Worm (Caenorhabditis elegans) whole organism, mixed stage, embryonic: Measurements from ENCODE around the gene ttll-15.
A peak's percentile ranks its signal among the peaks of the same experiment; 100 is the strongest.

Experiments used
- M03D4.4 ChIP-seq: sonication (generic microtip); optimal IDR thresholded peaks from 2 replicates; lab custom pipeline; 2017; ENCODE audit warnings: mild to moderate bottlenecking, missing genetic modification characterization, missing compliant biosample characterization
- bed-3 ChIP-seq: fragments of 200-800 bp; sonication (Bioruptor generic); optimal IDR thresholded peaks from 3 replicates; lab custom pipeline; 2018; ENCODE audit warnings: mild to moderate bottlenecking, missing genetic modification characterization, moderate library complexity, missing compliant biosample characterization
- blmp-1 ChIP-seq: fragments of 150-350 bp; optimal IDR thresholded peaks from 2 replicates; lab custom pipeline; 2014; ENCODE audit warnings: missing biosample characterization, missing genetic modification characterization
- ceh-39 ChIP-seq: fragments of 150-350 bp; optimal IDR thresholded peaks from 2 replicates; lab custom pipeline; 2014; ENCODE audit warnings: missing biosample characterization, missing genetic modification characterization
- ceh-43 ChIP-seq: fragments of 200-800 bp; sonication (Bioruptor generic); optimal IDR thresholded peaks from 2 replicates; lab custom pipeline; 2018; ENCODE audit warnings: mild to moderate bottlenecking, missing genetic modification characterization, moderate library complexity, missing compliant biosample characterization
- ceh-83 ChIP-seq: fragments of 200-800 bp; sonication (Bioruptor generic); optimal IDR thresholded peaks from 2 replicates; lab custom pipeline; 2018; ENCODE audit warnings: mild to moderate bottlenecking, missing genetic modification characterization, missing compliant biosample characterization
- ces-1 ChIP-seq: fragments of 150-350 bp; optimal IDR thresholded peaks from 2 replicates; lab custom pipeline; 2014; ENCODE audit warnings: missing biosample characterization, missing genetic modification reagents, missing genetic modification characterization
- cnd-1 ChIP-seq: fragments of 200-800 bp; sonication (Bioruptor generic); optimal IDR thresholded peaks from 2 replicates; lab custom pipeline; 2018; ENCODE audit warnings: mild to moderate bottlenecking, missing genetic modification characterization, missing compliant biosample characterization
- drap-1 ChIP-seq: fragments of 200-800 bp; sonication (Bioruptor generic); optimal IDR thresholded peaks from 3 replicates; lab custom pipeline; 2018; ENCODE audit warnings: mild to moderate bottlenecking, missing genetic modification characterization, missing compliant biosample characterization
- elt-1 ChIP-seq: sonication (generic microtip); optimal IDR thresholded peaks from 2 replicates; lab custom pipeline; 2017; ENCODE audit warnings: missing genetic modification characterization, mild to moderate bottlenecking, missing compliant biosample characterization, antibody characterized with exemption, moderate library complexity, borderline replicate concordance; ENCODE audit not compliant: insufficient read depth
- elt-3 ChIP-seq: fragments of 150-350 bp; optimal IDR thresholded peaks from 2 replicates; lab custom pipeline; 2014; ENCODE audit warnings: missing biosample characterization, missing genetic modification characterization
- flh-1 ChIP-seq: fragments of 200-800 bp; sonication (Bioruptor generic); optimal IDR thresholded peaks from 2 replicates; lab custom pipeline; 2018; ENCODE audit warnings: mild to moderate bottlenecking, missing genetic modification characterization, moderate library complexity, missing compliant biosample characterization
- ham-2 ChIP-seq: fragments of 200-800 bp; sonication (Bioruptor generic); optimal IDR thresholded peaks from 2 replicates; lab custom pipeline; 2018; ENCODE audit warnings: mild to moderate bottlenecking, missing genetic modification characterization, missing compliant biosample characterization
- hlh-1 ChIP-seq: fragments of 150-350 bp; optimal IDR thresholded peaks from 2 replicates; lab custom pipeline; 2014; ENCODE audit warnings: missing biosample characterization, missing genetic modification reagents, missing genetic modification characterization
- lin-13 ChIP-seq: fragments of 150-350 bp; optimal IDR thresholded peaks from 2 replicates; lab custom pipeline; 2014; ENCODE audit warnings: missing biosample characterization, missing genetic modification characterization
- lin-32 ChIP-seq: fragments of 200-800 bp; sonication (Bioruptor generic); optimal IDR thresholded peaks from 2 replicates; lab custom pipeline; 2018; ENCODE audit warnings: mild to moderate bottlenecking, missing genetic modification characterization, missing compliant biosample characterization
- lsy-2 ChIP-seq: fragments of 150-350 bp; optimal IDR thresholded peaks from 2 replicates; lab custom pipeline; 2014; ENCODE audit warnings: missing biosample characterization, missing genetic modification characterization
- mab-5 ChIP-seq: fragments of 150-350 bp; optimal IDR thresholded peaks from 2 replicates; lab custom pipeline; 2014; ENCODE audit warnings: missing biosample characterization, missing genetic modification characterization
- mep-1 ChIP-seq: fragments of 150-350 bp; optimal IDR thresholded peaks from 2 replicates; lab custom pipeline; 2017; ENCODE audit warnings: missing biosample characterization, missing genetic modification reagents, missing genetic modification characterization, inconsistent platforms
- mls-2 ChIP-seq: sonication (generic microtip); optimal IDR thresholded peaks from 2 replicates; lab custom pipeline; 2016; ENCODE audit warnings: mild to moderate bottlenecking, missing genetic modification characterization, moderate library complexity, missing compliant biosample characterization
- nhr-2 ChIP-seq: fragments of 150-350 bp; optimal IDR thresholded peaks from 2 replicates; lab custom pipeline; 2014; ENCODE audit warnings: missing biosample characterization, missing genetic modification characterization
- nhr-237 ChIP-seq: fragments of 150-350 bp; optimal IDR thresholded peaks from 2 replicates; lab custom pipeline; 2014; ENCODE audit warnings: missing biosample characterization, missing genetic modification characterization
- nhr-76 ChIP-seq: sonication (generic microtip); optimal IDR thresholded peaks from 2 replicates; lab custom pipeline; 2017; ENCODE audit warnings: missing biosample characterization, missing genetic modification characterization
- pha-4 ChIP-seq: fragments of 150-350 bp; optimal IDR thresholded peaks from 2 replicates; lab custom pipeline; 2018; ENCODE audit warnings: missing biosample characterization, missing genetic modification reagents, missing genetic modification characterization
- snpc-4 ChIP-seq: fragments of 150-350 bp; optimal IDR thresholded peaks from 2 replicates; lab custom pipeline; 2014; ENCODE audit warnings: missing biosample characterization, missing genetic modification characterization
- sptf-1 ChIP-seq: sonication (generic microtip); optimal IDR thresholded peaks from 2 replicates; lab custom pipeline; 2017; ENCODE audit warnings: mild to moderate bottlenecking, missing genetic modification characterization, moderate library complexity, missing compliant biosample characterization
- tbx-8 ChIP-seq: fragments of 200-800 bp; sonication (Bioruptor generic); optimal IDR thresholded peaks from 2 replicates; lab custom pipeline; 2018; ENCODE audit warnings: mild to moderate bottlenecking, missing genetic modification characterization, moderate library complexity, missing compliant biosample characterization
- unc-120 ChIP-seq: sonication (generic microtip); optimal IDR thresholded peaks from 2 replicates; lab custom pipeline; 2017; ENCODE audit warnings: missing genetic modification characterization, missing compliant biosample characterization; ENCODE audit not compliant: poor library complexity, severe bottlenecking
- unc-62 ChIP-seq: fragments of 150-350 bp; optimal IDR thresholded peaks from 2 replicates; lab custom pipeline; 2014; ENCODE audit warnings: missing biosample characterization, missing genetic modification reagents, missing genetic modification characterization
- zip-8 ChIP-seq: fragments of 150-350 bp; optimal IDR thresholded peaks from 2 replicates; lab custom pipeline; 2014; ENCODE audit warnings: missing biosample characterization, missing genetic modification characterization
- ztf-11 ChIP-seq: fragments of 150-350 bp; optimal IDR thresholded peaks from 2 replicates; lab custom pipeline; 2014; ENCODE audit warnings: missing biosample characterization, missing genetic modification characterization

ttll-15 gene

DNA sequence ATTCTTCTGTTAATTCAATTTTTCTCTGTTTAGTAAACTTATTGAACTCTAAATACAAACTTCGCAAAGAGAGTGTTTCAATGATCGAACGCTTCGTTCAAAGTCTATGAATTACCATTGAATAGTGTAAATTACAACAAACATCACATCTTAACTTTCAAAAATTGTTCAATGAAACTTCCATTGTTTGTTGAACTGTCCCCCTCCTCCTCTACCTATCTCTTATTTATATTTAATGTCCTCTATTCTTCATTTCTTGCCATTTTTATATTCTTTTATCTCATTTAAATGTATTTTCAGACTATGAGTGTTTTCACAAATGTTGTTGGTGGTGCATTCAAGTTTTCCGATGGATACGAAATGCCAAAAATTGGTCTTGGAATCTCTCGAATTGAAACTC lies 19.1 kb upstream of the ttll-15 start, which contains the start of gene K07C5.2:
K07C5.2 (plus strand) TSS at position 301 of the 400 bp plus-strand sequence.
- TF ChIP-seq bed-3 (no peak), ceh-43 (no peak), hlh-1 (tag; lab: Kevin White, UChicago) (no peak), unc-62 (GFP tag; lab: Kevin White, UChicago) (no peak), zip-8 (tag; lab: Kevin White, UChicago) (no peak), sptf-1 (no peak), blmp-1 (tag; lab: Kevin White, UChicago) (no peak), ztf-11 (tag; lab: Kevin White, UChicago) (no peak), ham-2 (GFP tag; lab: Kevin White, UChicago) (no peak), mab-5 (tag; lab: Kevin White, UChicago) (no peak), lin-13 (tag; lab: Kevin White, UChicago) (no peak), mep-1 (tag; lab: Kevin White, UChicago) (no peak)

DNA sequence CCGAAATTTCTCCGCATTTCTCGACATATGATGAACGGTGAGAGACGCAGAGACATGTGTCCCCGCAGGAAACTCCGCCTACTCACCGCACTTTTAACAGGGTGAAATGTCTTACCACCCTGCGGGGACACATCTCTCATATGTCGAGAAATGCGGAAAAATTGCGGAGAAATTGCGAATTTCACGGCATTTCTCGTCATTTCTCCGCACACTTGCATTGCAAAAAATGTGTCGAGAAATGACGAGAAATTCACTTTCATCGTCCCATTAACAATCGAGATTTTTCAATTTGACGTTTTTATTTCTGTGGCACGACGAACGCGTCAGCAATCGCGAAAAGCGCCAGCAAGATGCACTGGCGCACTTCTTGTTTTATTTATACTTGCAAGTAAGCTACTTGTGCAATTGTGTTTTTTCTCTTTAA lies 16.4 kb upstream of the ttll-15 start, which contains the start of gene K07C5.13:
K07C5.13 (plus strand) TSS at position 151 of the 424 bp plus-strand sequence.
- peak; percentile 46 for TF ChIP-seq sptf-1
- TF ChIP-seq drap-1: peak; percentile 33
- TF ChIP-seq cnd-1 (tag; lab: Kevin White, UChicago): peak; percentile 25
- TF ChIP-seq lin-13 (tag; lab: Kevin White, UChicago): peak; percentile 37

DNA sequence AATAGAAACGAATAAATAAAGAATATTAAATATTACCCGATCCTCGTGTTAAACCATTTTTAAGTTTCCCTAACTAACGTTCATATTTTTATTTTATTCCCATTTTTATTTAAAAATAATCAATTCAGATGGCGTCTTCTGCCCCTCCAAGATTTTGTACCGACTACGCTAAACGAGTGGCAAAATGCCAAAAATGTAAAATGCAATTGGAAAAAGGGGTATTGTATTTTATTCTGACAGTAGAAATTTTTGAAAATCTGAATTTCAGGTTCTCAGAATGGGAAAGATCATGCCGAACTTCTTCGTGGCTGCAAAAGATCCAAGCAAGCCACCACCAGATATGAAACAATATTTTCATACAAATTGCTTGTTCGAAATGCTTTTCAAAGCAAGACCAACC lies 15.4 kb upstream of the ttll-15 start, which contains the start of gene K07C5.3:
K07C5.3 (plus strand) TSS at position 129 of the 400 bp plus-strand sequence.
- no peak for TF ChIP-seq ceh-83
- no peak for TF ChIP-seq nhr-76 (tag; lab: Kevin White, UChicago)
- TF ChIP-seq zip-8 (tag; lab: Kevin White, UChicago): no peak
- TF ChIP-seq lsy-2: no peak
- no peak for TF ChIP-seq sptf-1
- no peak for TF ChIP-seq cnd-1 (tag; lab: Kevin White, UChicago)
- TF ChIP-seq tbx-8 (GFP tag; lab: Kevin White, UChicago): no peak

DNA sequence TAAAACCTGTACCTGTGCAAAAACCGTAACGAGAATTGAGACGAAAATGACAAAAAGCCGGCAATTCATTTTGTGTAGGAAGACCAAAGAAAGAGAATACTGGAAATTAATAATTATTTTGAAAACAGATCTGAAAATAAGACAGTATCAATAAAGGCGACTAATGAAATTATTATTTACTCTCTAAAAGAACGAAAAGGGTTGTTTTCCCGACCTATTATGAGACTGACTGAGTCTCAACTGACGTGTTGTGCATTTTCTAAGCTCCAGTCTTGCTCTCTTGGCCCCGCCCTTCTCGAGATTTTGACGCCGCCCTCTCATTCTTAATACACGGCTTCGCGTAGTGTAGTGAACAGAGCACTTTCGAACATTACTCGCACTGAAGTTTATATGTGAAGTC lies 8.3 kb upstream of the ttll-15 start, which contains the start of gene K07C5.9:
K07C5.9 (minus strand) TSS at position 101 of the 400 bp plus-strand sequence.
- TF ChIP-seq ztf-11 (tag; lab: Kevin White, UChicago) (no peak), elt-3 (no peak), nhr-76 (tag; lab: Kevin White, UChicago) (no peak), mep-1 (tag; lab: Kevin White, UChicago) (no peak), ces-1 (GFP tag; lab: Kevin White, UChicago) (no peak), snpc-4 (tag; lab: Kevin White, UChicago) (no peak), elt-1 (tag; lab: Kevin White, UChicago) (no peak), lsy-2 (no peak), unc-120 (tag; lab: Kevin White, UChicago) (no peak)

DNA sequence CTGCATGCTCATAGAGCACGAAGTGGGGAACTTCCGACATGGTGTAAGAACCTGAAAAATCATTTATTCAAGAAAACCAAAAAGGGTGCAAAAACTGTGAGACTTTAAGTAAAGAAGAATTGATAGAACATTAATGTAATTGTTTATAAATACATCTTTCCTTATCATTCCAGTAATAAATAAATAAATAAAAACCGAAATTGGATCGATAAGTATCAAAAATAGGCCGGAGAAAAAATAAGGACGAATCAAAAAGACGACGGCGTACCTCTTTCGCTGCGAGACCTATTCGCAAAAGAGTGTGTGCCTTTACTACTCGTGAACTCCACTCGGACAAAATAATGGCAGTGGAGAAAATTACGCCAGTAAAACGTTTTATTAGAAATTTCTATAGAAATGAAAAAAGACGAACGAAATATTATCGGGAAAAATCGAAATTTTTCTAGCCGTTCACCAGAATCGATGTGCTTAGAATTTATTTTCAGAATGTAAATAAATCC lies 5.4 kb upstream of the ttll-15 start, which contains the start of gene nol-56:
nol-56 (minus strand) TSS at position 51 of the 500 bp plus-strand sequence.
- TF ChIP-seq M03D4.4 (tag; lab: Kevin White, UChicago) (no peak), zip-8 (tag; lab: Kevin White, UChicago) (no peak), lsy-2 (peak; percentile 77), hlh-1 (tag; lab: Kevin White, UChicago) (peak; percentile 53), drap-1 (no peak), mls-2 (tag; lab: Kevin White, UChicago) (no peak), lin-32 (GFP tag; lab: Kevin White, UChicago) (no peak), mab-5 (tag; lab: Kevin White, UChicago) (no peak), ceh-83 (no peak), mep-1 (tag; lab: Kevin White, UChicago) (peak; percentile 64), pha-4 (tag; lab: Kevin White, UChicago) (peak; percentile 49), elt-3 (no peak), lin-13 (tag; lab: Kevin White, UChicago) (peak; percentile 56), ces-1 (GFP tag; lab: Kevin White, UChicago) (peak; percentile 77), unc-120 (tag; lab: Kevin White, UChicago) (no peak), ceh-39 (tag; lab: Kevin White, UChicago) (peak; percentile 82), ceh-43 (no peak), nhr-237 (tag; lab: Kevin White, UChicago) (peak; percentile 45), ztf-11 (tag; lab: Kevin White, UChicago) (no peak), cnd-1 (tag; lab: Kevin White, UChicago) (no peak), flh-1 (GFP tag; lab: Kevin White, UChicago) (no peak), sptf-1 (no peak), nhr-2 (no peak), nhr-76 (tag; lab: Kevin White, UChicago) (no peak)
